Worm (Caenorhabditis elegans) whole organism, L4 larva: ENCODE data around the gene F11A10.6.

Source experiments
- F26F4.8 ChIP-seq: fragments of 200-800 bp; sonication (Bioruptor generic); conservative IDR thresholded peaks from 2 replicates; pipeline ENCODE4 v1.3.6; 2022; ENCODE audit warnings: missing genetic modification characterization, missing compliant biosample characterization
- F37D6.2 ChIP-seq: sonication (generic microtip); optimal IDR thresholded peaks from 2 replicates; lab custom pipeline; 2016; ENCODE audit warnings: mild to moderate bottlenecking, missing genetic modification characterization, missing compliant biosample characterization
- T26A8.4 ChIP-seq: fragments of 200-800 bp; sonication (Bioruptor generic); IDR thresholded peaks from 2 replicates; pipeline ENCODE4 v1.3.6; 2022; ENCODE audit warnings: missing genetic modification characterization, missing compliant biosample characterization
- Y48G9A.11 ChIP-seq: fragments of 200-800 bp; sonication (Bioruptor generic); IDR thresholded peaks from 2 replicates; pipeline ENCODE4 v1.3.6; 2022; ENCODE audit warnings: missing genetic modification reagents, missing genetic modification characterization, missing compliant biosample characterization
- Y75B8A.6 ChIP-seq: fragments of 200-800 bp; sonication (Bioruptor generic); IDR thresholded peaks from 2 replicates; pipeline ENCODE4 v1.3.6; 2022; ENCODE audit warnings: missing genetic modification reagents, missing genetic modification characterization, missing compliant biosample characterization
- ZK546.5 ChIP-seq, 2 experiments: sonication (generic microtip); optimal IDR thresholded peaks; 2 replicates each; lab custom pipeline; 2017; ENCODE audit warnings: missing biosample characterization in 2 of 2, missing genetic modification characterization in 2 of 2
- aha-1 ChIP-seq: fragments of 150-350 bp; peaks from one replicate; lab custom pipeline; 2014; ENCODE audit warnings: missing biosample characterization, missing genetic modification characterization
- ama-1 ChIP-seq: fragments of 150-350 bp; optimal IDR thresholded peaks from 2 replicates; lab custom pipeline; 2014; ENCODE audit warnings: inconsistent platforms, mixed read lengths
- ceh-20 ChIP-seq: fragments of 200-800 bp; sonication (Bioruptor generic); IDR thresholded peaks from 2 replicates; pipeline ENCODE4 v1.3.6; 2022; ENCODE audit warnings: missing genetic modification reagents, missing genetic modification characterization, missing compliant biosample characterization
- ceh-28 ChIP-seq: fragments of 150-350 bp; optimal IDR thresholded peaks from 2 replicates; lab custom pipeline; 2014; ENCODE audit warnings: missing biosample characterization, missing genetic modification reagents, missing genetic modification characterization
- ceh-32 ChIP-seq: sonication (generic microtip); optimal IDR thresholded peaks from 2 replicates; lab custom pipeline; 2016; ENCODE audit warnings: mild to moderate bottlenecking, missing genetic modification characterization, missing compliant biosample characterization; ENCODE audit not compliant: poor library complexity
- ceh-82 ChIP-seq: sonication (generic microtip); optimal IDR thresholded peaks from 2 replicates; lab custom pipeline; 2017; ENCODE audit warnings: missing biosample characterization, missing genetic modification characterization
- ces-1 ChIP-seq: fragments of 150-350 bp; sonication (generic microtip); optimal IDR thresholded peaks from 4 replicates; lab custom pipeline; 2014; ENCODE audit warnings: missing biosample characterization, missing genetic modification reagents, missing genetic modification characterization
- daf-16 ChIP-seq, 3 experiments: sonication (generic microtip); optimal IDR thresholded peaks; 2 replicates each; lab custom pipeline; 2016 to 2017; ENCODE audit warnings: missing genetic modification characterization in 3 of 3, missing genetic modification reagents in 3 of 3, mild to moderate bottlenecking in 2 of 3, missing compliant biosample characterization in 2 of 3, missing biosample characterization in 1 of 3, moderate library complexity in 1 of 3
- dmd-6 ChIP-seq: fragments of 200-800 bp; sonication (Bioruptor generic); IDR thresholded peaks from 2 replicates; pipeline ENCODE4 v1.3.6; 2022; ENCODE audit warnings: missing genetic modification reagents, missing genetic modification characterization, missing compliant biosample characterization
- dpl-1 ChIP-seq: fragments of 150-350 bp; optimal IDR thresholded peaks from 2 replicates; lab custom pipeline; 2014; ENCODE audit warnings: missing biosample characterization, missing genetic modification reagents, missing genetic modification characterization
- dve-1 ChIP-seq: sonication (generic microtip); optimal IDR thresholded peaks from 2 replicates; lab custom pipeline; 2017; ENCODE audit warnings: antibody characterized with exemption, mild to moderate bottlenecking, missing genetic modification characterization, missing compliant biosample characterization; ENCODE audit not compliant: insufficient read depth
- gei-8 ChIP-seq: fragments of 200-800 bp; sonication (Bioruptor generic); optimal IDR thresholded peaks from 2 replicates; lab custom pipeline; 2018; ENCODE audit warnings: mild to moderate bottlenecking, missing genetic modification characterization, missing compliant biosample characterization
- hif-1 ChIP-seq, 2 experiments: sonication (generic microtip); optimal IDR thresholded peaks; 2 replicates each; lab custom pipeline; 2016 to 2017; ENCODE audit warnings: missing compliant biosample characterization in 2 of 2, missing genetic modification characterization in 2 of 2, missing genetic modification reagents in 2 of 2, missing genotype in 2 of 2, mild to moderate bottlenecking in 1 of 2
- hlh-11 ChIP-seq: fragments of 200-800 bp; sonication (Bioruptor generic); optimal IDR thresholded peaks from 2 replicates; lab custom pipeline; 2018; ENCODE audit warnings: mild to moderate bottlenecking, missing genetic modification characterization, missing compliant biosample characterization
- lin-15B ChIP-seq: fragments of 150-350 bp; sonication (generic microtip); optimal IDR thresholded peaks from 3 replicates; lab custom pipeline; 2014; ENCODE audit warnings: missing biosample characterization, missing genetic modification characterization
- lin-38 ChIP-seq: fragments of 200-800 bp; sonication (Bioruptor generic); IDR thresholded peaks from 2 replicates; pipeline ENCODE4 v1.3.6; 2022; ENCODE audit warnings: missing genetic modification reagents, missing genetic modification characterization, missing compliant biosample characterization
- lsy-2 ChIP-seq, 2 experiments: fragments of 150-350 bp in 1 of 2; sonication (generic microtip) in 1 of 2; optimal IDR thresholded peaks; 2 replicates each; lab custom pipeline; 2014 to 2017; ENCODE audit warnings: missing biosample characterization in 2 of 2, missing genetic modification characterization in 2 of 2
- mdl-1 ChIP-seq, 2 experiments: fragments of 150-350 bp in 1 of 2; sonication (generic microtip) in 1 of 2; optimal IDR thresholded peaks; 2 replicates each; lab custom pipeline; 2014 to 2017; ENCODE audit warnings: missing biosample characterization in 2 of 2, missing genetic modification characterization in 2 of 2
- mdt-29 ChIP-seq: fragments of 200-800 bp; sonication (Bioruptor generic); IDR thresholded peaks from 2 replicates; pipeline ENCODE4 v1.3.6; 2022; ENCODE audit warnings: missing genetic modification reagents, missing genetic modification characterization, missing compliant biosample characterization
- mep-1 ChIP-seq: fragments of 150-350 bp; sonication (generic microtip); optimal IDR thresholded peaks from 3 replicates; lab custom pipeline; 2014; ENCODE audit warnings: missing biosample characterization, missing genetic modification characterization
- mes-2 ChIP-seq: sonication (generic microtip); optimal IDR thresholded peaks from 2 replicates; lab custom pipeline; 2016; ENCODE audit warnings: missing genotype, mild to moderate bottlenecking, missing genetic modification characterization, missing compliant biosample characterization; ENCODE audit not compliant: poor library complexity, severe bottlenecking
- mxl-3 ChIP-seq: fragments of 200-800 bp; sonication (Bioruptor generic); optimal IDR thresholded peaks from 2 replicates; lab custom pipeline; 2018; ENCODE audit warnings: mild to moderate bottlenecking, missing genetic modification characterization, missing compliant biosample characterization
- nhr-11 ChIP-seq: fragments of 150-350 bp; optimal IDR thresholded peaks from 2 replicates; lab custom pipeline; 2014; ENCODE audit warnings: missing biosample characterization, missing genetic modification characterization
- nhr-237 ChIP-seq: sonication (generic microtip); optimal IDR thresholded peaks from 2 replicates; lab custom pipeline; 2017; ENCODE audit warnings: missing biosample characterization, missing genetic modification characterization
- nhr-25 ChIP-seq: sonication (generic microtip); optimal IDR thresholded peaks from 2 replicates; lab custom pipeline; 2017; ENCODE audit warnings: missing genetic modification characterization, mild to moderate bottlenecking, missing compliant biosample characterization, antibody characterized with exemption, moderate library complexity, borderline replicate concordance; ENCODE audit not compliant: insufficient read depth
- nhr-6 ChIP-seq: fragments of 150-350 bp; optimal IDR thresholded peaks from 2 replicates; lab custom pipeline; 2014; ENCODE audit warnings: missing biosample characterization, missing genetic modification characterization
- nhr-76 ChIP-seq: fragments of 150-350 bp; optimal IDR thresholded peaks from 2 replicates; lab custom pipeline; 2014; ENCODE audit warnings: missing biosample characterization, missing genetic modification characterization
- nhr-77 ChIP-seq: fragments of 150-350 bp; optimal IDR thresholded peaks from 2 replicates; lab custom pipeline; 2014; ENCODE audit warnings: missing biosample characterization, missing genetic modification characterization
- php-3 ChIP-seq: fragments of 200-800 bp; sonication (Bioruptor generic); IDR thresholded peaks from 2 replicates; pipeline ENCODE4 v1.3.6; 2022; ENCODE audit warnings: missing genetic modification reagents, missing genetic modification characterization, missing compliant biosample characterization
- rbr-2 ChIP-seq: sonication (generic microtip); optimal IDR thresholded peaks from 2 replicates; lab custom pipeline; 2016; ENCODE audit warnings: missing genotype, missing genetic modification characterization, missing compliant biosample characterization
- saeg-2 ChIP-seq: fragments of 200-800 bp; sonication (Bioruptor generic); IDR thresholded peaks from 2 replicates; pipeline ENCODE4 v1.3.6; 2022; ENCODE audit warnings: missing genetic modification reagents, missing genetic modification characterization, missing compliant biosample characterization
- sdz-12 ChIP-seq: fragments of 200-800 bp; sonication (Bioruptor generic); optimal IDR thresholded peaks from 2 replicates; lab custom pipeline; 2018; ENCODE audit warnings: mild to moderate bottlenecking, missing genetic modification characterization, missing compliant biosample characterization
- skn-1 ChIP-seq: fragments of 150-350 bp; optimal IDR thresholded peaks from 2 replicates; lab custom pipeline; 2014; ENCODE audit warnings: missing biosample characterization, missing genetic modification characterization
- snpc-1.2 ChIP-seq: fragments of 200-800 bp; sonication (Bioruptor generic); IDR thresholded peaks from 2 replicates; pipeline ENCODE4 v1.3.6; 2022; ENCODE audit warnings: missing genetic modification reagents, missing genetic modification characterization, missing compliant biosample characterization
- spr-1 ChIP-seq: sonication (generic microtip); optimal IDR thresholded peaks from 2 replicates; lab custom pipeline; 2016; ENCODE audit warnings: mild to moderate bottlenecking, missing genetic modification characterization, missing compliant biosample characterization
- spr-3 ChIP-seq: fragments of 200-800 bp; sonication (Bioruptor generic); optimal IDR thresholded peaks from 2 replicates; lab custom pipeline; 2018; ENCODE audit warnings: mild to moderate bottlenecking, missing genetic modification characterization, missing compliant biosample characterization
- tag-97 ChIP-seq: fragments of 200-800 bp; sonication (Bioruptor generic); IDR thresholded peaks from 2 replicates; pipeline ENCODE4 v1.3.6; 2022; ENCODE audit warnings: missing genetic modification characterization, missing compliant biosample characterization
- unc-39 ChIP-seq: sonication (generic microtip); optimal IDR thresholded peaks from 2 replicates; lab custom pipeline; 2017; ENCODE audit warnings: missing biosample characterization, missing genetic modification characterization
- unc-62 ChIP-seq, 3 experiments: fragments of 150-350 bp in 1 of 3; sonication (generic microtip); optimal IDR thresholded peaks in 2 of 3; peaks in 1 of 3; 1 replicate in 1 of 3; 2 replicates in 2 of 3; lab custom pipeline; 2014 to 2017; ENCODE audit warnings: missing biosample characterization in 3 of 3, missing genetic modification characterization in 3 of 3, missing genetic modification reagents in 3 of 3, missing genotype in 1 of 3
- vab-7 ChIP-seq: fragments of 200-800 bp; sonication (Bioruptor generic); IDR thresholded peaks from 2 replicates; pipeline ENCODE4 v1.3.6; 2022; ENCODE audit warnings: missing genetic modification reagents, missing genetic modification characterization, missing compliant biosample characterization
- zag-1 ChIP-seq: fragments of 150-350 bp; optimal IDR thresholded peaks from 2 replicates; lab custom pipeline; 2014; ENCODE audit warnings: missing biosample characterization, missing genetic modification characterization
- zip-11 ChIP-seq: fragments of 200-800 bp; sonication (Bioruptor generic); IDR thresholded peaks from 2 replicates; pipeline ENCODE4 v1.3.6; 2022; ENCODE audit warnings: missing genetic modification characterization, missing compliant biosample characterization
- ztf-7 ChIP-seq: fragments of 150-350 bp; optimal IDR thresholded peaks from 2 replicates; lab custom pipeline; 2014; ENCODE audit warnings: missing biosample characterization, missing genetic modification characterization

F11A10.6 gene

DNA sequence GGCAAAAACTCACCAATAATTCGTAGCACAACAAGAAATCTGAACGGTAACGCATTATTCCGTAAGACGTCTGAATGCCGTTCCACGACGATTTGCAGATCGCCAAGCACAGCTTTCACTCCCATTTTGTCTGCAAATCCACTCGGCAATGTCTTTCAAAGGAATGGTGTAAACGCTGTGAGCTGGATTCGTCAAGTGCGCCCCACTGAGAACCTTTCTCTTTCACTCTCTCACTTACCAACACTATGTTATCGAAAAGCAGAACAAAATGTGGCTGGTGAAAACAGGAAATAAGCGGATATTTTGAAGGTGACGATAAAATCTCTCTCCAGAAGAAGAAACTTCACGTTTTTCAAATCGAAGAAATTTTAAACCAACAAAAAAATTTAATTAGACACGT is 553 bp downstream of the F11A10.6 start:
- peak; percentile 16 for TF ChIP-seq nhr-6
- no peak for TF ChIP-seq gei-8 (GFP tag; lab: Kevin White, UChicago)
- TF ChIP-seq dve-1 (tag; lab: Kevin White, UChicago): peak; percentile 20
- 0 out of 2 replicates have a peak, but pooled peaks have one; percentile 14 for TF ChIP-seq saeg-2 (GFP tag; lab: Robert Waterston, UW)
- 0 out of 2 replicates have a peak, but pooled peaks have one; percentile 15 for TF ChIP-seq php-3 (GFP tag; lab: Robert Waterston, UW)
- no peak for TF ChIP-seq nhr-76
- TF ChIP-seq mes-2: peak; percentile 62
- TF ChIP-seq snpc-1.2: no peak
- TF ChIP-seq spr-1 (tag; lab: Kevin White, UChicago): no peak
- TF ChIP-seq Y75B8A.6 (GFP tag; lab: Robert Waterston, UW): no peak
- TF ChIP-seq zag-1 (tag; lab: Kevin White, UChicago): no peak
- TF ChIP-seq ceh-28 (tag; lab: Kevin White, UChicago): no peak
- 0 out of 2 replicates have a peak, but pooled peaks have one; percentile 9 for TF ChIP-seq dmd-6 (GFP tag; lab: Robert Waterston, UW)
- no peak for TF ChIP-seq tag-97 (GFP tag; lab: Robert Waterston, UW)
- no peak for TF ChIP-seq mdt-29 (GFP tag; lab: Robert Waterston, UW)
- TF ChIP-seq mdl-1 (tag; optimal IDR thresholded peaks at IDR 0.05; lab: Kevin White, UChicago): peak in 1 of 2 experiments; percentile 21
- no peak for TF ChIP-seq unc-39 (tag; lab: Kevin White, UChicago)
- 0 out of 2 replicates have a peak, but pooled peaks have one; percentile 21 for TF ChIP-seq Y48G9A.11 (GFP tag; lab: Robert Waterston, UW)
- peak; percentile 44 for TF ChIP-seq aha-1 (tag; lab: Kevin White, UChicago)
- TF ChIP-seq ama-1 (lab: Kevin White, UChicago): peak; percentile 84
- TF ChIP-seq hlh-11 (tag; lab: Kevin White, UChicago): peak; percentile 26
- TF ChIP-seq daf-16 (GFP tag; optimal IDR thresholded peaks at IDR 0.05; lab: Kevin White, UChicago): no peak
- TF ChIP-seq daf-16 (tag; optimal IDR thresholded peaks at IDR 0.05; lab: Kevin White, UChicago): peak; percentile 17
- no peak for TF ChIP-seq sdz-12
- peak; percentile 51 for TF ChIP-seq mep-1 (tag; lab: Kevin White, UChicago)
- TF ChIP-seq rbr-2 (tag; lab: Kevin White, UChicago): no peak
- TF ChIP-seq vab-7 (GFP tag; lab: Robert Waterston, UW): no peak
- peak in 1 of 2 experiments; percentile 50 for TF ChIP-seq lsy-2 (tag; optimal IDR thresholded peaks at IDR 0.05; lab: Kevin White, UChicago)
- no peak for TF ChIP-seq ceh-20 (GFP tag; lab: Robert Waterston, UW)
- peak in 1 of 2 experiments; percentile 37 for TF ChIP-seq unc-62 (GFP tag; optimal IDR thresholded peaks at IDR 0.05 in 1 of 2; lab: Kevin White, UChicago)
- TF ChIP-seq unc-62 (tag; optimal IDR thresholded peaks at IDR 0.05; lab: Kevin White, UChicago): no peak
- no peak for TF ChIP-seq nhr-77 (tag; lab: Kevin White, UChicago)
- TF ChIP-seq mxl-3: peak; percentile 49
- peak; percentile 41 for TF ChIP-seq dpl-1 (GFP tag; lab: Kevin White, UChicago)
- TF ChIP-seq ZK546.5 (tag; optimal IDR thresholded peaks at IDR 0.05; lab: Kevin White, UChicago): no peak
- no peak for TF ChIP-seq F26F4.8 (GFP tag; lab: Robert Waterston, UW)
- peak; percentile 70 for TF ChIP-seq lin-38 (GFP tag; lab: Robert Waterston, UW)
- no peak for TF ChIP-seq ceh-32 (tag; lab: Kevin White, UChicago)
- no peak for TF ChIP-seq nhr-237 (tag; lab: Kevin White, UChicago)
- no peak for TF ChIP-seq ces-1

DNA sequence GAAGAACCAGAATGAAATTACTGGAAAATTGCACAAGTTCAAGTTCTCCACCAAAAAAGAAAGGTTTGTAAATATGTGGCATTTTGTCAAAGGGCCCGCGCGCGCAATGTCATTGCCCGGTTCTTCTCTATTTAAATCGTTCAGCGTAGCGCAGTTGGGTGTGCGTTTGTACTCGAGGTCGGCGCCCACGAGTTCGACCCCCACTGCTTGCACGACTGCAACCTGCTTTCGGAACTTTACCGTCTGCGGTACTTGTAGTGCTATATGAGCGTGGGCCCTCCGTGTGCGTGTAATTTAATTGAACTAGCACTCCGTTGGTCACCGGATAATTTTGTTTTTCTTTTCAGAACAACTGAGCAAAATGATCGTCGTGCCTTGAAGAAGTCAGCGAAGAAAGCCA is 3.0 kb downstream of the F11A10.6 start:
- TF ChIP-seq lin-15B (tag; lab: Kevin White, UChicago): no peak
- peak; percentile 79 for TF ChIP-seq spr-3 (GFP tag; lab: Kevin White, UChicago)
- TF ChIP-seq ztf-7: peak; percentile 88
- peak; percentile 95 for TF ChIP-seq vab-7 (GFP tag; lab: Robert Waterston, UW)
- peak; percentile 87 for TF ChIP-seq nhr-25 (tag; lab: Kevin White, UChicago)
- peak in 1 of 2 experiments; percentile 61 for TF ChIP-seq lsy-2 (tag; optimal IDR thresholded peaks at IDR 0.05; lab: Kevin White, UChicago)
- peak; percentile 89 for TF ChIP-seq mes-2
- TF ChIP-seq snpc-1.2: peak; percentile 92
- no peak for TF ChIP-seq skn-1 (tag; lab: Kevin White, UChicago)
- TF ChIP-seq T26A8.4 (GFP tag; lab: Robert Waterston, UW): peak; percentile 84
- TF ChIP-seq hif-1 (tag; optimal IDR thresholded peaks at IDR 0.05; lab: Kevin White, UChicago): peak in 1 of 2 experiments; percentile 47
- TF ChIP-seq ceh-20 (GFP tag; lab: Robert Waterston, UW): peak; percentile 86
- peak; percentile 75 for TF ChIP-seq sdz-12
- no peak for TF ChIP-seq ceh-82
- TF ChIP-seq F37D6.2 (tag; lab: Kevin White, UChicago): peak; percentile 61
- TF ChIP-seq zip-11 (GFP tag; lab: Robert Waterston, UW): peak; percentile 67; the same call in 1 of the 2 replicates
- no peak for TF ChIP-seq nhr-11 (tag; lab: Kevin White, UChicago)
